Worm (Caenorhabditis elegans) whole organism, L3 larva: ENCODE measurements around the gene mtm-6.

Experiments used
- R02D3.7 ChIP-seq: fragments of 150-350 bp; optimal IDR thresholded peaks from 2 replicates; lab custom pipeline; 2014; ENCODE audit warnings: missing biosample characterization, missing genetic modification characterization
- ZK546.5 ChIP-seq: sonication (generic microtip); optimal IDR thresholded peaks from 2 replicates; lab custom pipeline; 2017; ENCODE audit warnings: missing biosample characterization, missing genetic modification characterization
- aly-2 ChIP-seq: fragments of 150-350 bp; optimal IDR thresholded peaks from 2 replicates; lab custom pipeline; 2014; ENCODE audit warnings: missing biosample characterization, missing genetic modification characterization
- ama-1 ChIP-seq: fragments of 150-350 bp; optimal IDR thresholded peaks from 2 replicates; lab custom pipeline; 2018
- ceh-16 ChIP-seq: sonication (generic microtip); optimal IDR thresholded peaks from 2 replicates; lab custom pipeline; 2017; ENCODE audit warnings: missing biosample characterization, missing genetic modification characterization
- ceh-28 ChIP-seq: fragments of 150-350 bp; optimal IDR thresholded peaks from 2 replicates; lab custom pipeline; 2014; ENCODE audit warnings: missing biosample characterization, missing genetic modification reagents, missing genetic modification characterization
- ceh-82 ChIP-seq: fragments of 150-350 bp; optimal IDR thresholded peaks from 2 replicates; lab custom pipeline; 2014; ENCODE audit warnings: missing biosample characterization, missing genetic modification characterization
- ceh-9 ChIP-seq: sonication (generic microtip); optimal IDR thresholded peaks from 2 replicates; lab custom pipeline; 2018; ENCODE audit warnings: missing biosample characterization, missing genetic modification characterization
- daf-12 ChIP-seq: fragments of 150-350 bp; optimal IDR thresholded peaks from 2 replicates; lab custom pipeline; 2014; ENCODE audit warnings: missing biosample characterization, missing genetic modification reagents, missing genetic modification characterization
- egl-27 ChIP-seq: sonication (generic microtip); optimal IDR thresholded peaks from 4 replicates; lab custom pipeline; 2017; ENCODE audit warnings: missing biosample characterization, missing genetic modification reagents, missing genetic modification characterization
- elt-1 ChIP-seq: fragments of 150-350 bp; optimal IDR thresholded peaks from 2 replicates; lab custom pipeline; 2014; ENCODE audit warnings: missing biosample characterization, missing genetic modification characterization
- elt-2 ChIP-seq: sonication (generic microtip); optimal IDR thresholded peaks from 2 replicates; lab custom pipeline; 2016; ENCODE audit warnings: missing genetic modification reagents, mild to moderate bottlenecking, missing genetic modification characterization, missing compliant biosample characterization
- fkh-10 ChIP-seq: sonication (generic microtip); optimal IDR thresholded peaks from 2 replicates; lab custom pipeline; 2017; ENCODE audit warnings: missing biosample characterization, missing genetic modification reagents, missing genetic modification characterization
- fkh-2 ChIP-seq: fragments of 150-350 bp; optimal IDR thresholded peaks from 2 replicates; lab custom pipeline; 2014; ENCODE audit warnings: missing biosample characterization, missing genetic modification reagents, missing genetic modification characterization
- hmg-11 ChIP-seq: sonication (generic microtip); optimal IDR thresholded peaks from 2 replicates; lab custom pipeline; 2016; ENCODE audit warnings: missing genetic modification characterization, missing compliant biosample characterization
- jun-1 ChIP-seq: fragments of 150-350 bp; optimal IDR thresholded peaks from 2 replicates; lab custom pipeline; 2014; ENCODE audit warnings: missing biosample characterization, missing genetic modification reagents, missing genetic modification characterization
- lin-15B ChIP-seq: fragments of 150-350 bp; optimal IDR thresholded peaks from 2 replicates; lab custom pipeline; 2014; ENCODE audit warnings: missing biosample characterization, missing genetic modification characterization
- lin-39 ChIP-seq: fragments of 150-350 bp; optimal IDR thresholded peaks from 2 replicates; lab custom pipeline; 2018; ENCODE audit warnings: missing biosample characterization, missing genetic modification reagents, missing genetic modification characterization
- lsy-12 ChIP-seq: sonication (generic microtip); optimal IDR thresholded peaks from 2 replicates; lab custom pipeline; 2016; ENCODE audit warnings: mild to moderate bottlenecking, missing genetic modification characterization, missing compliant biosample characterization
- mdl-1 ChIP-seq: fragments of 150-350 bp; optimal IDR thresholded peaks from 2 replicates; lab custom pipeline; 2014; ENCODE audit warnings: missing biosample characterization, missing genetic modification characterization
- nfya-1 ChIP-seq: sonication (generic microtip); optimal IDR thresholded peaks from 2 replicates; lab custom pipeline; 2017; ENCODE audit warnings: missing genetic modification characterization, mild to moderate bottlenecking, missing compliant biosample characterization, antibody characterized with exemption, moderate library complexity; ENCODE audit not compliant: insufficient read depth
- nhr-11 ChIP-seq: fragments of 150-350 bp; optimal IDR thresholded peaks from 2 replicates; lab custom pipeline; 2014; ENCODE audit warnings: missing biosample characterization, missing genetic modification characterization
- nhr-12 ChIP-seq: fragments of 150-350 bp; optimal IDR thresholded peaks from 2 replicates; lab custom pipeline; 2014; ENCODE audit warnings: missing biosample characterization, missing genetic modification characterization
- nhr-23 ChIP-seq: fragments of 150-350 bp; optimal IDR thresholded peaks from 2 replicates; lab custom pipeline; 2014; ENCODE audit warnings: missing biosample characterization, missing genetic modification reagents, missing genetic modification characterization
- nhr-25 ChIP-seq: sonication (generic microtip); optimal IDR thresholded peaks from 2 replicates; lab custom pipeline; 2017; ENCODE audit warnings: missing biosample characterization, missing genetic modification characterization
- nhr-67 ChIP-seq: fragments of 150-350 bp; optimal IDR thresholded peaks from 2 replicates; lab custom pipeline; 2014; ENCODE audit warnings: missing biosample characterization, missing genetic modification characterization
- nhr-76 ChIP-seq: fragments of 150-350 bp; sonication (generic microtip); optimal IDR thresholded peaks from 5 replicates; lab custom pipeline; 2014; ENCODE audit warnings: missing biosample characterization, missing genetic modification characterization
- pha-4 ChIP-seq: fragments of 150-350 bp; optimal IDR thresholded peaks from 2 replicates; lab custom pipeline; 2014; ENCODE audit warnings: missing biosample characterization, missing genetic modification reagents, missing genetic modification characterization
- pqm-1 ChIP-seq: fragments of 150-350 bp; optimal IDR thresholded peaks from 2 replicates; lab custom pipeline; 2017; ENCODE audit warnings: missing biosample characterization, missing genetic modification characterization, inconsistent platforms
- sea-2 ChIP-seq: fragments of 150-350 bp; sonication (generic microtip); optimal IDR thresholded peaks from 4 replicates; lab custom pipeline; 2014; ENCODE audit warnings: missing biosample characterization, missing genetic modification reagents, missing genetic modification characterization
- snpc-4 ChIP-seq: fragments of 150-350 bp; optimal IDR thresholded peaks from 2 replicates; lab custom pipeline; 2014; ENCODE audit warnings: missing biosample characterization, missing genetic modification characterization
- tbx-2 ChIP-seq: sonication (generic microtip); optimal IDR thresholded peaks from 2 replicates; lab custom pipeline; 2016; ENCODE audit warnings: mild to moderate bottlenecking, missing genetic modification characterization, missing compliant biosample characterization
- unc-39 ChIP-seq: sonication (generic microtip); optimal IDR thresholded peaks from 4 replicates; lab custom pipeline; 2017; ENCODE audit warnings: missing biosample characterization, missing genetic modification characterization
- unc-62 ChIP-seq: fragments of 150-350 bp; sonication (generic microtip); optimal IDR thresholded peaks from 4 replicates; lab custom pipeline; 2014; ENCODE audit warnings: missing biosample characterization, missing genetic modification reagents, missing genetic modification characterization
- zag-1 ChIP-seq: fragments of 150-350 bp; optimal IDR thresholded peaks from 2 replicates; lab custom pipeline; 2014; ENCODE audit warnings: missing biosample characterization, missing genetic modification characterization
- ztf-11 ChIP-seq: fragments of 150-350 bp; optimal IDR thresholded peaks from 2 replicates; lab custom pipeline; 2014; ENCODE audit warnings: missing biosample characterization, missing genetic modification characterization
- ztf-4 ChIP-seq: fragments of 150-350 bp; optimal IDR thresholded peaks from 2 replicates; lab custom pipeline; 2014; ENCODE audit warnings: missing biosample characterization, missing genetic modification characterization

Gene mtm-6

ce11 chrIII:13346785-13347184, at the start of gene mtm-6:
Gene mtm-6, plus strand, starts transcription at chrIII:13347085.
- TF ChIP-seq hmg-11 (tag; lab: Kevin White, UChicago) = peak; percentile 11
- TF ChIP-seq elt-2 = peak; percentile 22
- no peak for TF ChIP-seq elt-1 (tag; lab: Kevin White, UChicago)
- no peak for TF ChIP-seq zag-1
- TF ChIP-seq nhr-76 (tag; lab: Kevin White, UChicago) = no peak
- no peak for TF ChIP-seq ceh-28 (tag; lab: Kevin White, UChicago)
- no peak for TF ChIP-seq ceh-16 (tag; lab: Kevin White, UChicago)
- TF ChIP-seq fkh-10 (GFP tag; lab: Kevin White, UChicago) = no peak
- no peak for TF ChIP-seq nhr-11 (tag; lab: Kevin White, UChicago)
- no peak for TF ChIP-seq lin-15B
- TF ChIP-seq pqm-1 (tag; lab: Kevin White, UChicago) = no peak
- no peak for TF ChIP-seq daf-12 (tag; lab: Kevin White, UChicago)
- no peak for TF ChIP-seq nhr-25 (tag; lab: Kevin White, UChicago)
- TF ChIP-seq ZK546.5 = no peak
- no peak for TF ChIP-seq aly-2 (tag; lab: Kevin White, UChicago)
- TF ChIP-seq sea-2 (GFP tag; lab: Kevin White, UChicago) = no peak
- TF ChIP-seq ceh-9 (tag; lab: Kevin White, UChicago) = no peak
- no peak for TF ChIP-seq lin-39 (tag; lab: Kevin White, UChicago)
- peak; percentile 24 for TF ChIP-seq lsy-12 (tag; lab: Kevin White, UChicago)
- TF ChIP-seq snpc-4 (tag; lab: Kevin White, UChicago) = no peak
- no peak for TF ChIP-seq fkh-2 (tag; lab: Kevin White, UChicago)
- no peak for TF ChIP-seq unc-62 (GFP tag; lab: Kevin White, UChicago)
- no peak for TF ChIP-seq ztf-4
- no peak for TF ChIP-seq nfya-1 (tag; lab: Kevin White, UChicago)
- no peak for TF ChIP-seq ceh-82 (tag; lab: Kevin White, UChicago)
- TF ChIP-seq jun-1 (tag; lab: Kevin White, UChicago) = no peak

ce11 chrIII:13298722-13299431, 48.0 kb upstream of the mtm-6 start, which contains the start of gene pgm-2:
Gene pgm-2, plus strand, starts transcription at chrIII:13299378.
- TF ChIP-seq jun-1 (tag; lab: Kevin White, UChicago) (no peak), elt-2 (peak; percentile 77), elt-1 (tag; lab: Kevin White, UChicago) (peak; percentile 23), nhr-23 (tag; lab: Kevin White, UChicago) (peak; percentile 24), nhr-25 (tag; lab: Kevin White, UChicago) (peak; percentile 76), ZK546.5 (no peak), pha-4 (tag; lab: Kevin White, UChicago) (peak; percentile 22), ceh-82 (tag; lab: Kevin White, UChicago) (no peak)

- TF ChIP-seq aly-2 (tag; lab: Kevin White, UChicago) = no peak
- TF ChIP-seq ZK546.5 = no peak
- TF ChIP-seq snpc-4 (tag; lab: Kevin White, UChicago) = no peak
- TF ChIP-seq nhr-11 (tag; lab: Kevin White, UChicago) = no peak
- TF ChIP-seq nhr-12 (tag; lab: Kevin White, UChicago) = no peak
- no peak for TF ChIP-seq nfya-1 (tag; lab: Kevin White, UChicago)
- no peak for TF ChIP-seq ceh-16 (tag; lab: Kevin White, UChicago)
- no peak for TF ChIP-seq nhr-23 (tag; lab: Kevin White, UChicago)
- TF ChIP-seq unc-39 (tag; lab: Kevin White, UChicago) = no peak
- TF ChIP-seq mdl-1 (tag; lab: Kevin White, UChicago) = no peak
- TF ChIP-seq ama-1 (lab: Kevin White, UChicago) = no peak
- no peak for TF ChIP-seq nhr-76 (tag; lab: Kevin White, UChicago)
- no peak for TF ChIP-seq zag-1
- no peak for TF ChIP-seq jun-1 (tag; lab: Kevin White, UChicago)
- no peak for TF ChIP-seq egl-27 (tag; lab: Kevin White, UChicago)
- TF ChIP-seq sea-2 (GFP tag; lab: Kevin White, UChicago) = no peak
- TF ChIP-seq ceh-9 (tag; lab: Kevin White, UChicago) = no peak
- TF ChIP-seq ceh-82 (tag; lab: Kevin White, UChicago) = no peak
- no peak for TF ChIP-seq nhr-67 (tag; lab: Kevin White, UChicago)
Measured at ce11 chrIII:13301983-13302382, 44.9 kb upstream of the mtm-6 start.

- TF ChIP-seq tbx-2 (tag; lab: Kevin White, UChicago) (no peak), ceh-9 (tag; lab: Kevin White, UChicago) (no peak), elt-1 (tag; lab: Kevin White, UChicago) (no peak), nhr-11 (tag; lab: Kevin White, UChicago) (no peak), ztf-11 (tag; lab: Kevin White, UChicago) (no peak), ceh-82 (tag; lab: Kevin White, UChicago) (no peak), R02D3.7 (tag; lab: Kevin White, UChicago) (no peak), elt-2 (no peak), nfya-1 (tag; lab: Kevin White, UChicago) (no peak)
- TF ChIP-seq, all 47 proteins: peak for 0
Measured at ce11 chrIII:13302578-13302977, 44.3 kb upstream of the mtm-6 start.
